Worm (Caenorhabditis elegans) whole organism, young adult: ENCODE results near the gene F57C7.4.

Source experiments
- B0261.1 ChIP-seq: sonication (generic microtip); optimal IDR thresholded peaks from 2 replicates; lab custom pipeline; 2016; ENCODE audit warnings: mild to moderate bottlenecking, missing genetic modification characterization, moderate library complexity, missing compliant biosample characterization
- B0336.3 ChIP-seq: fragments of 200-800 bp; sonication (Bioruptor generic); IDR thresholded peaks from 2 replicates; pipeline ENCODE4 v1.3.6; 2022; ENCODE audit warnings: missing genetic modification characterization, missing compliant biosample characterization
- F33H1.4 ChIP-seq: fragments of 200-800 bp; sonication (Bioruptor generic); IDR thresholded peaks from 2 replicates; pipeline ENCODE4 v1.3.6; 2022; ENCODE audit warnings: missing genetic modification reagents, missing genetic modification characterization, missing compliant biosample characterization
- F39B2.1 ChIP-seq: fragments of 200-800 bp; sonication (Bioruptor generic); IDR thresholded peaks from 2 replicates; pipeline ENCODE4 v1.3.6; 2022; ENCODE audit warnings: missing genetic modification reagents, missing genetic modification characterization, missing compliant biosample characterization
- Y56A3A.18 ChIP-seq: fragments of 200-800 bp; sonication (Bioruptor generic); IDR thresholded peaks from 2 replicates; pipeline ENCODE4 v1.3.6; 2022; ENCODE audit warnings: missing genetic modification reagents, missing genetic modification characterization, missing compliant biosample characterization
- atf-7 ChIP-seq: sonication (generic microtip); optimal IDR thresholded peaks from 2 replicates; lab custom pipeline; 2017; ENCODE audit warnings: mild to moderate bottlenecking, missing genetic modification characterization, missing compliant biosample characterization
- athp-1 ChIP-seq: sonication (generic microtip); optimal IDR thresholded peaks from 2 replicates; lab custom pipeline; 2017; ENCODE audit warnings: mild to moderate bottlenecking, missing genetic modification characterization, missing compliant biosample characterization
- ceh-40 ChIP-seq: fragments of 200-800 bp; sonication (Bioruptor generic); IDR thresholded peaks from 2 replicates; pipeline ENCODE4 v1.3.6; 2022; ENCODE audit warnings: missing genetic modification characterization, missing compliant biosample characterization
- egl-44 ChIP-seq: fragments of 200-800 bp; sonication (Bioruptor generic); IDR thresholded peaks from 2 replicates; pipeline ENCODE4 v1.3.6; 2022; ENCODE audit warnings: missing genetic modification reagents, missing genetic modification characterization, missing compliant biosample characterization
- ets-4 ChIP-seq: fragments of 200-800 bp; sonication (Bioruptor generic); optimal IDR thresholded peaks from 2 replicates; lab custom pipeline; 2018; ENCODE audit warnings: mild to moderate bottlenecking, missing genetic modification characterization, missing compliant biosample characterization
- him-1 ChIP-seq: sonication (generic microtip); optimal IDR thresholded peaks from 2 replicates; lab custom pipeline; 2016; ENCODE audit warnings: missing genotype, missing genetic modification reagents, missing genetic modification characterization, missing compliant biosample characterization
- hmg-1.2 ChIP-seq: fragments of 200-800 bp; sonication (Bioruptor generic); IDR thresholded peaks from 2 replicates; pipeline ENCODE4 v1.3.6; 2022; ENCODE audit warnings: missing genetic modification reagents, missing genetic modification characterization, missing compliant biosample characterization
- sptf-2 ChIP-seq: fragments of 200-800 bp; sonication (Bioruptor generic); optimal IDR thresholded peaks from 2 replicates; lab custom pipeline; 2018; ENCODE audit warnings: mild to moderate bottlenecking, missing genetic modification characterization, missing compliant biosample characterization
- tlf-1 ChIP-seq: fragments of 200-800 bp; sonication (Bioruptor generic); optimal IDR thresholded peaks from 2 replicates; lab custom pipeline; 2018; ENCODE audit warnings: mild to moderate bottlenecking, missing genetic modification characterization, missing compliant biosample characterization

ce11 chrX:10596420-10596907, 7.1 kb upstream of the F57C7.4 start:
- TF ChIP-seq ets-4 (no peak), athp-1 (tag; lab: Kevin White, UChicago) (no peak), B0261.1 (no peak), him-1 (tag; lab: Kevin White, UChicago) (no peak), sptf-2 (GFP tag; lab: Kevin White, UChicago) (no peak), atf-7 (no peak), B0336.3 (GFP tag; lab: Robert Waterston, UW) (no peak), egl-44 (GFP tag; lab: Robert Waterston, UW) (no peak), F39B2.1 (GFP tag; lab: Robert Waterston, UW) (no peak), Y56A3A.18 (no peak), hmg-1.2 (GFP tag; lab: Robert Waterston, UW) (no peak), tlf-1 (GFP tag; lab: Kevin White, UChicago) (no peak), F33H1.4 (GFP tag; lab: Robert Waterston, UW) (no peak), ceh-40 (GFP tag; lab: Robert Waterston, UW) (no peak)
